Fruit fly (Drosophila melanogaster) whole organism, embryonic: ENCODE measurements around the gene Art1.

ENCODE experiments used
- BEAF-32 ChIP-seq: fragments of 200-800 bp; sonication (Bioruptor generic); optimal IDR thresholded peaks from 3 replicates; lab custom pipeline; 2017; ENCODE audit warnings: missing biosample characterization, missing genetic modification characterization, mild to moderate bottlenecking, moderate library complexity, missing genetic modification reagents
- Blimp-1 ChIP-seq: fragments of 200-800 bp; sonication (Bioruptor generic); optimal IDR thresholded peaks from 3 replicates; lab custom pipeline; 2018; ENCODE audit warnings: missing biosample characterization, missing genetic modification characterization, mild to moderate bottlenecking, moderate library complexity, missing genetic modification reagents
- CG10147 ChIP-seq: fragments of 200-800 bp; sonication (Bioruptor generic); optimal IDR thresholded peaks from 2 replicates; lab custom pipeline; 2019; ENCODE audit warnings: missing biosample characterization, mild to moderate bottlenecking, missing genetic modification characterization, moderate library complexity
- CG10431 ChIP-seq: fragments of 200-800 bp; sonication (Bioruptor generic); optimal IDR thresholded peaks from 3 replicates; lab custom pipeline; 2018; ENCODE audit warnings: missing biosample characterization, mild to moderate bottlenecking, missing genetic modification characterization
- CG10565 ChIP-seq: fragments of 200-800 bp; sonication (Bioruptor generic); optimal IDR thresholded peaks from 3 replicates; lab custom pipeline; 2016; ENCODE audit warnings: missing biosample characterization, mild to moderate bottlenecking, missing genetic modification characterization
- CG11085 ChIP-seq: fragments of 200-800 bp; sonication (Bioruptor generic); IDR thresholded peaks from 2 replicates; pipeline ENCODE4 v1.3.6; 2022; ENCODE audit warnings: missing biosample characterization, missing genetic modification characterization
- CG11398 ChIP-seq: fragments of 200-800 bp; sonication (Bioruptor generic); optimal IDR thresholded peaks from 2 replicates; lab custom pipeline; 2016; ENCODE audit warnings: missing biosample characterization, missing genetic modification characterization
- CG1233 ChIP-seq: fragments of 200-800 bp; sonication (Bioruptor generic); optimal IDR thresholded peaks from 4 replicates; lab custom pipeline; 2018; ENCODE audit warnings: missing biosample characterization, mild to moderate bottlenecking, missing genetic modification characterization
- CG13123 ChIP-seq: fragments of 200-800 bp; sonication (Bioruptor generic); optimal IDR thresholded peaks from 2 replicates; lab custom pipeline; 2016; ENCODE audit warnings: missing biosample characterization, missing genetic modification characterization
- CG14667 ChIP-seq: fragments of 200-800 bp; sonication (Bioruptor generic); IDR thresholded peaks from 2 replicates; pipeline ENCODE4 v1.3.6; 2022; ENCODE audit warnings: missing biosample characterization, missing genetic modification characterization
- CG2129 ChIP-seq: fragments of 200-800 bp; sonication (Bioruptor generic); IDR thresholded peaks from 2 replicates; pipeline ENCODE4 v1.3.6; 2022; ENCODE audit warnings: missing biosample characterization, missing genetic modification characterization; ENCODE audit not compliant: partially characterized antibody
- CG2199 ChIP-seq: fragments of 200-800 bp; sonication (Bioruptor generic); IDR thresholded peaks from 3 replicates; pipeline ENCODE4 v1.3.6; 2022; ENCODE audit warnings: missing biosample characterization, missing genetic modification characterization
- CG2202 ChIP-seq: fragments of 200-800 bp; sonication (Bioruptor generic); optimal IDR thresholded peaks from 2 replicates; lab custom pipeline; 2018; ENCODE audit warnings: missing biosample characterization, mild to moderate bottlenecking, missing genetic modification characterization
- CG2678 ChIP-seq: fragments of 200-800 bp; sonication (Bioruptor generic); optimal IDR thresholded peaks from 3 replicates; lab custom pipeline; 2019; ENCODE audit warnings: missing biosample characterization, mild to moderate bottlenecking, missing genetic modification characterization, moderate library complexity
- CG3163 ChIP-seq: fragments of 200-800 bp; sonication (Bioruptor generic); optimal IDR thresholded peaks from 3 replicates; lab custom pipeline; 2016; ENCODE audit warnings: missing biosample characterization, missing genetic modification characterization
- CG3726 ChIP-seq: fragments of 200-800 bp; sonication (Bioruptor generic); IDR thresholded peaks from 3 replicates; pipeline ENCODE4, ENCODE4 v1.3.6; 2022; ENCODE audit warnings: missing biosample characterization, missing genetic modification characterization
- CG3847 ChIP-seq: fragments of 200-800 bp; sonication (Bioruptor generic); IDR thresholded peaks from 2 replicates; pipeline ENCODE4 v1.3.6; 2022; ENCODE audit warnings: missing biosample characterization, missing genetic modification characterization
- CG3995 ChIP-seq: fragments of 200-800 bp; sonication (Bioruptor generic); optimal IDR thresholded peaks from 3 replicates; lab custom pipeline; 2016; ENCODE audit warnings: missing biosample characterization, missing genetic modification characterization
- CG4820 ChIP-seq: fragments of 200-800 bp; sonication (Bioruptor generic); optimal IDR thresholded peaks from 3 replicates; lab custom pipeline; 2016; ENCODE audit warnings: missing biosample characterization, missing genetic modification characterization
- CG7839 ChIP-seq: fragments of 200-800 bp; sonication (Bioruptor generic); optimal IDR thresholded peaks from 3 replicates; lab custom pipeline; 2018; ENCODE audit warnings: missing biosample characterization, mild to moderate bottlenecking, missing genetic modification characterization, moderate library complexity
- Dek ChIP-seq: fragments of 200-800 bp; sonication (Bioruptor generic); optimal IDR thresholded peaks from 3 replicates; lab custom pipeline; 2019; ENCODE audit warnings: missing biosample characterization, mild to moderate bottlenecking, missing genetic modification characterization, moderate library complexity
- Dp ChIP-seq: fragments of 200-800 bp; sonication (Bioruptor generic); optimal IDR thresholded peaks from 2 replicates; lab custom pipeline; 2018; ENCODE audit warnings: missing biosample characterization, mild to moderate bottlenecking, missing genetic modification characterization, moderate library complexity
- Eip74EF ChIP-seq, 2 experiments: fragments of 200-800 bp in 1 of 2; fragments of >200 bp in 1 of 2; sonication (Bioruptor generic) in 1 of 2; optimal IDR thresholded peaks; 2 replicates each; lab custom pipeline; 2017 to 2019; ENCODE audit warnings: missing biosample characterization in 2 of 2, missing genetic modification characterization in 2 of 2, mild to moderate bottlenecking in 1 of 2, moderate library complexity in 1 of 2
- H15 ChIP-seq: fragments of 200-800 bp; sonication (Bioruptor generic); IDR thresholded peaks from 3 replicates; pipeline ENCODE4 v1.3.6; 2022; ENCODE audit warnings: missing biosample characterization, missing genetic modification characterization
- Hand ChIP-seq: fragments of 200-800 bp; sonication (Bioruptor generic); optimal IDR thresholded peaks from 2 replicates; lab custom pipeline; 2017; ENCODE audit warnings: mild to moderate bottlenecking, missing biosample characterization, missing genetic modification reagents, missing genetic modification characterization
- Jarid2 ChIP-seq: fragments of 200-800 bp; sonication (Bioruptor generic); optimal IDR thresholded peaks from 3 replicates; lab custom pipeline; 2017; ENCODE audit warnings: mild to moderate bottlenecking, missing biosample characterization, missing genetic modification reagents, missing genetic modification characterization
- Opbp ChIP-seq: fragments of 200-800 bp; sonication (Bioruptor generic); IDR thresholded peaks from 3 replicates; pipeline ENCODE4 v1.3.6; 2022; ENCODE audit warnings: missing biosample characterization, missing genetic modification characterization; ENCODE audit not compliant: partially characterized antibody
- Optix ChIP-seq: fragments of 200-800 bp; sonication (Bioruptor generic); IDR thresholded peaks from 3 replicates; pipeline ENCODE4 v1.3.6; 2022; ENCODE audit warnings: missing biosample characterization, missing genetic modification characterization
- Ravus ChIP-seq: fragments of 200-800 bp; sonication (Bioruptor generic); IDR thresholded peaks from 2 replicates; pipeline ENCODE4 v1.3.6; 2022; ENCODE audit warnings: missing biosample characterization, missing genetic modification characterization
- Sin3A ChIP-seq: fragments of >200 bp; optimal IDR thresholded peaks from 2 replicates; lab custom pipeline; 2018
- Tbp ChIP-seq: fragments of >200 bp; optimal IDR thresholded peaks from 2 replicates; lab custom pipeline; 2018; ENCODE audit warnings: missing biosample characterization, missing genetic modification characterization
- Usf ChIP-seq: fragments of 200-800 bp; sonication (Bioruptor generic); optimal IDR thresholded peaks from 2 replicates; lab custom pipeline; 2017; ENCODE audit warnings: missing genotype, missing biosample characterization, missing genetic modification characterization
- bcd ChIP-seq: fragments of 200-800 bp; sonication (Bioruptor generic); optimal IDR thresholded peaks from 2 replicates; lab custom pipeline; 2017; ENCODE audit warnings: missing biosample characterization, mild to moderate bottlenecking, missing genetic modification characterization
- cad ChIP-seq: fragments of >200 bp; optimal IDR thresholded peaks from 2 replicates; lab custom pipeline; 2017; ENCODE audit warnings: missing biosample characterization, missing genetic modification characterization
- caup ChIP-seq: fragments of 200-800 bp; sonication (Bioruptor generic); optimal IDR thresholded peaks from 3 replicates; lab custom pipeline; 2017; ENCODE audit warnings: missing biosample characterization, mild to moderate bottlenecking, missing genetic modification characterization, moderate library complexity; ENCODE audit not compliant: severe bottlenecking
- chif ChIP-seq, 2 experiments: fragments of 200-800 bp; sonication (Bioruptor generic); optimal IDR thresholded peaks; 3 replicates each; lab custom pipeline; 2016; ENCODE audit warnings: missing biosample characterization in 2 of 2, missing genetic modification characterization in 2 of 2
- croc ChIP-seq: fragments of 200-800 bp; sonication (Bioruptor generic); conservative IDR thresholded peaks from 3 replicates; pipeline ENCODE4 v1.3.6; 2022; ENCODE audit warnings: missing biosample characterization, missing genetic modification characterization
- ewg ChIP-seq: fragments of 200-800 bp; sonication (Bioruptor generic); optimal IDR thresholded peaks from 3 replicates; lab custom pipeline; 2017; ENCODE audit warnings: mild to moderate bottlenecking, missing biosample characterization, missing genetic modification reagents, missing genetic modification characterization
- ftz-f1 ChIP-seq: fragments of 200-800 bp; sonication (Bioruptor generic); optimal IDR thresholded peaks from 2 replicates; lab custom pipeline; 2016; ENCODE audit warnings: missing biosample characterization, missing genetic modification characterization
- nerfin-1 ChIP-seq: fragments of 200-800 bp; sonication (Bioruptor generic); optimal IDR thresholded peaks from 3 replicates; lab custom pipeline; 2019; ENCODE audit warnings: missing biosample characterization, mild to moderate bottlenecking, missing genetic modification characterization, moderate library complexity
- nerfin-2 ChIP-seq: fragments of 200-800 bp; sonication (Bioruptor generic); IDR thresholded peaks from 2 replicates; pipeline ENCODE4 v1.3.6; 2022; ENCODE audit warnings: missing biosample characterization, missing genetic modification characterization; ENCODE audit not compliant: partially characterized antibody
- p53 ChIP-seq: fragments of 200-800 bp; sonication (Bioruptor generic); optimal IDR thresholded peaks from 2 replicates; lab custom pipeline; 2016; ENCODE audit warnings: missing biosample characterization, missing genetic modification characterization
- repo ChIP-seq: fragments of 200-800 bp; sonication (Bioruptor generic); optimal IDR thresholded peaks from 2 replicates; lab custom pipeline; 2016; ENCODE audit warnings: missing biosample characterization, missing genetic modification characterization
- sc ChIP-seq, 3 experiments: fragments of >200 bp in 2 of 3; fragments of 200-800 bp in 1 of 3; sonication (Bioruptor generic) in 1 of 3; optimal IDR thresholded peaks; 2 replicates in 2 of 3; 3 replicates in 1 of 3; lab custom pipeline; 2017; ENCODE audit warnings: mild to moderate bottlenecking in 1 of 3, missing biosample characterization in 1 of 3, missing genetic modification characterization in 1 of 3, missing genetic modification reagents in 1 of 3
- sr ChIP-seq: fragments of 200-800 bp; sonication (Bioruptor generic); IDR thresholded peaks from 3 replicates; pipeline ENCODE4 v1.3.6; 2022; ENCODE audit warnings: missing biosample characterization, missing genetic modification characterization
- unc-4 ChIP-seq: fragments of 200-800 bp; sonication (Bioruptor generic); IDR thresholded peaks from 2 replicates; pipeline ENCODE4 v1.3.6; 2022; ENCODE audit warnings: missing biosample characterization, missing genetic modification characterization; ENCODE audit not compliant: partially characterized antibody
- usp ChIP-seq: fragments of >200 bp; optimal IDR thresholded peaks from 2 replicates; lab custom pipeline; 2017; ENCODE audit warnings: missing biosample characterization, missing genetic modification characterization

Gene Art1

dm6 chr3R:10760966-10761855 is 26.8 kb downstream of the Art1 start, which contains the start of the genes MED7 and Cap-H2 (continued):
- TF ChIP-seq chif (GFP tag; optimal IDR thresholded peaks at IDR 0.05; lab: Kevin White, UChicago) (peak; percentile 74 to 83), sr (GFP tag; lab: Robert Waterston, UW) (no peak), CG3995 (GFP tag; lab: Kevin White, UChicago) (peak; percentile 100), CG2202 (no peak), caup (GFP tag; lab: Kevin White, UChicago) (peak; percentile 58), sc (optimal IDR thresholded peaks at IDR 0.05; lab: Kevin White, UChicago) (no peak), sc (GFP tag; optimal IDR thresholded peaks at IDR 0.05; lab: Kevin White, UChicago) (peak; percentile 3), CG11085 (GFP tag; lab: Robert Waterston, UW) (peak; percentile 65), CG3847 (GFP tag; lab: Robert Waterston, UW) (peak; percentile 92), CG7839 (tag; lab: Kevin White, UChicago) (no peak), CG3726 (GFP tag; lab: Robert Waterston, UW) (no peak), nerfin-2 (GFP tag; lab: Robert Waterston, UW) (peak; percentile 92), Dek (tag; lab: Kevin White, UChicago) (peak; percentile 69), CG2678 (tag; lab: Kevin White, UChicago) (no peak), CG2129 (GFP tag; lab: Robert Waterston, UW) (peak; percentile 99), croc (peak; percentile 72), Jarid2 (no peak), usp (GFP tag; lab: Kevin White, UChicago) (no peak), CG13123 (peak; percentile 78), CG11398 (GFP tag; lab: Kevin White, UChicago) (no peak), CG1233 (GFP tag; lab: Kevin White, UChicago) (peak; percentile 59), Eip74EF (GFP tag; optimal IDR thresholded peaks at IDR 0.05; lab: Kevin White, UChicago) (no peak), CG10147 (GFP tag; lab: Kevin White, UChicago) (peak; percentile 52), CG3163 (GFP tag; lab: Kevin White, UChicago) (peak; percentile 39), Usf (GFP tag; lab: Kevin White, UChicago) (peak; percentile 57), BEAF-32 (GFP tag; lab: Kevin White, UChicago) (peak; percentile 99), Tbp (GFP tag; lab: Kevin White, UChicago) (no peak), unc-4 (GFP tag; lab: Robert Waterston, UW) (peak; percentile 98), CG2199 (GFP tag; lab: Robert Waterston, UW) (0 out of 3 replicates have a peak, but pooled peaks have one; percentile 17), Blimp-1 (GFP tag; lab: Kevin White, UChicago) (no peak), Sin3A (lab: Kevin White, UChicago) (peak; percentile 80), Hand (GFP tag; lab: Kevin White, UChicago) (no peak), cad (no peak), Dp (GFP tag; lab: Kevin White, UChicago) (peak; percentile 14), CG10431 (no peak), Optix (peak; percentile 72; the same call in 2 of the 3 replicates), p53 (GFP tag; lab: Kevin White, UChicago) (peak; percentile 20), bcd (GFP tag; lab: Kevin White, UChicago) (peak; percentile 64), H15 (GFP tag; lab: Robert Waterston, UW) (peak; percentile 73; the same call in 2 of the 3 replicates), CG4820 (GFP tag; lab: Kevin White, UChicago) (peak; percentile 73), CG10565 (peak; percentile 5), repo (peak; percentile 55), Ravus (GFP tag; lab: Robert Waterston, UW) (peak; percentile 16; the same call in 1 of the 2 replicates), ftz-f1 (GFP tag; lab: Kevin White, UChicago) (peak; percentile 5), Opbp (peak; percentile 96), nerfin-1 (tag; lab: Kevin White, UChicago) (peak; percentile 75), CG14667 (GFP tag; lab: Robert Waterston, UW) (peak; percentile 73), ewg (GFP tag; lab: Kevin White, UChicago) (peak; percentile 59)
